Worm (Caenorhabditis elegans): ENCODE data around the gene F48C5.2.

- TF ChIP-seq ceh-9 (tag; optimal IDR thresholded peaks at IDR 0.05) (no peak), nhr-23 (tag; optimal IDR thresholded peaks at IDR 0.05) (no peak), snpc-4 (tag; optimal IDR thresholded peaks at IDR 0.05) (no peak), fkh-2 (tag; optimal IDR thresholded peaks at IDR 0.05) (no peak), jun-1 (tag; optimal IDR thresholded peaks at IDR 0.05) (peak; percentile 17), ztf-4 (tag; optimal IDR thresholded peaks at IDR 0.05) (no peak), unc-39 (tag; optimal IDR thresholded peaks at IDR 0.05) (no peak), skn-1 (tag; optimal IDR thresholded peaks at IDR 0.05) (no peak), ZK546.5 (tag; optimal IDR thresholded peaks at IDR 0.05) (no peak), mdl-1 (tag; optimal IDR thresholded peaks at IDR 0.05) (no peak), elt-1 (tag; optimal IDR thresholded peaks at IDR 0.05) (no peak), zag-1 (tag; optimal IDR thresholded peaks at IDR 0.05) (no peak), nhr-11 (tag; optimal IDR thresholded peaks at IDR 0.05) (no peak), nhr-237 (tag; optimal IDR thresholded peaks at IDR 0.05) (no peak)
Measured at ce11 chrX:11407682-11408335, 46.3 kb downstream of the F48C5.2 start, which contains the start of gene F08B12.4.
